Fruit fly (Drosophila melanogaster): ENCODE measurements around the gene Nlp.

Nlp gene

dm6 chr3R:29959329-29959728 lies 45.3 kb upstream of the Nlp start (continued):
- no peak for TF ChIP-seq prd (optimal IDR thresholded peaks at IDR 0.05)
- TF ChIP-seq prd (GFP tag; IDR thresholded peaks at IDR 0.05) = 0 out of 3 replicates have a peak, but pooled peaks have one; percentile 11
- TF ChIP-seq Dip2 (GFP tag; IDR thresholded peaks at IDR 0.05) = no peak
- no peak for TF ChIP-seq B-H1 (GFP tag; IDR thresholded peaks at IDR 0.05)
- no peak for TF ChIP-seq CG3407 (GFP tag; optimal IDR thresholded peaks at IDR 0.05)
- no peak for TF ChIP-seq Bteb2 (GFP tag; optimal IDR thresholded peaks at IDR 0.05)
- TF ChIP-seq CG18764 (GFP tag; optimal IDR thresholded peaks at IDR 0.05) = no peak
- peak; percentile 44; the same call in 1 of the 2 replicates for TF ChIP-seq Rfx (GFP tag; IDR thresholded peaks at IDR 0.05)
- TF ChIP-seq Scr (GFP tag; IDR thresholded peaks at IDR 0.05; ENCODE audit: partially characterized antibody) = no peak
- no peak for TF ChIP-seq ttk (GFP tag; IDR thresholded peaks at IDR 0.05)
- TF ChIP-seq zen2 (GFP tag; IDR thresholded peaks at IDR 0.05; ENCODE audit: partially characterized antibody) = no peak
- no peak for TF ChIP-seq salm (tag; optimal IDR thresholded peaks at IDR 0.05)
- no peak for TF ChIP-seq amos (GFP tag; IDR thresholded peaks at IDR 0.05; ENCODE audit: partially characterized antibody)
- TF ChIP-seq CG11247 (GFP tag; IDR thresholded peaks at IDR 0.05) = 0 out of 2 replicates have a peak, but pooled peaks have one; percentile 29
- TF ChIP-seq dan (GFP tag; IDR thresholded peaks at IDR 0.05) = no peak
- 0 out of 2 replicates have a peak, but pooled peaks have one; percentile 15 for TF ChIP-seq CG31224 (GFP tag; IDR thresholded peaks at IDR 0.05)
- TF ChIP-seq ci (GFP tag; IDR thresholded peaks at IDR 0.05) = 0 out of 3 replicates have a peak, but pooled peaks have one; percentile 28
- TF ChIP-seq CG18599 (GFP tag; optimal IDR thresholded peaks at IDR 0.05) = peak; percentile 56
- TF ChIP-seq Xrp1 (GFP tag; IDR thresholded peaks at IDR 0.05) = no peak
- TF ChIP-seq Ets65A (GFP tag) = peak; percentile 23
- no peak for TF ChIP-seq tgo (GFP tag; IDR thresholded peaks at IDR 0.05)
- no peak for TF ChIP-seq CG1602 (GFP tag; optimal IDR thresholded peaks at IDR 0.05)
- TF ChIP-seq CG9932 (GFP tag; IDR thresholded peaks at IDR 0.05) = peak; percentile 44
- no peak for TF ChIP-seq tup (GFP tag; optimal IDR thresholded peaks at IDR 0.05)
- no peak for TF ChIP-seq corto (GFP tag; optimal IDR thresholded peaks at IDR 0.05)
- TF ChIP-seq CG14441 (GFP tag; IDR thresholded peaks at IDR 0.05) = 0 out of 2 replicates have a peak, but pooled peaks have one; percentile 26
- TF ChIP-seq slp2 (GFP tag; optimal IDR thresholded peaks at IDR 0.05) = no peak
- no peak for TF ChIP-seq CG34376 (GFP tag; optimal IDR thresholded peaks at IDR 0.05)
- TF ChIP-seq hbn (GFP tag; IDR thresholded peaks at IDR 0.05; ENCODE audit: partially characterized antibody) = no peak
- TF ChIP-seq bsh (GFP tag; optimal IDR thresholded peaks at IDR 0.05) = no peak
- peak; percentile 48 for TF ChIP-seq slbo (GFP tag; IDR thresholded peaks at IDR 0.05)
- no peak for TF ChIP-seq CG15696 (tag; optimal IDR thresholded peaks at IDR 0.05)
- no peak for TF ChIP-seq HLH4C (GFP tag; IDR thresholded peaks at IDR 0.05; ENCODE audit: partially characterized antibody)
- no peak for TF ChIP-seq CG12219 (GFP tag; optimal IDR thresholded peaks at IDR 0.05)
- TF ChIP-seq dysf (GFP tag; IDR thresholded peaks at IDR 0.05) = peak; percentile 52; the same call in 2 of the 3 replicates
- TF ChIP-seq kah (GFP tag; optimal IDR thresholded peaks at IDR 0.05) = no peak
- TF ChIP-seq lola (GFP tag; optimal IDR thresholded peaks at IDR 0.05) = no peak
- no peak for TF ChIP-seq mam (GFP tag; optimal IDR thresholded peaks at IDR 0.05)
- no peak for TF ChIP-seq Vsx1 (GFP tag; optimal IDR thresholded peaks at IDR 0.05)
- peak; percentile 38; the same call in 1 of the 2 replicates for TF ChIP-seq wdn (GFP tag; IDR thresholded peaks at IDR 0.05)
- TF ChIP-seq CG9876 (GFP tag; optimal IDR thresholded peaks at IDR 0.05) = no peak
- no peak for TF ChIP-seq Sin3A (optimal IDR thresholded peaks at IDR 0.05)
- TF ChIP-seq Jarid2 (GFP tag; optimal IDR thresholded peaks at IDR 0.05) = no peak
- TF ChIP-seq CG1024 (GFP tag; IDR thresholded peaks at IDR 0.05) = no peak
- TF ChIP-seq CG8765 (GFP tag; IDR thresholded peaks at IDR 0.05) = no peak
- no peak for TF ChIP-seq hkb (optimal IDR thresholded peaks at IDR 0.05)
- peak; percentile 55 for TF ChIP-seq hkb (GFP tag; IDR thresholded peaks at IDR 0.05)
- TF ChIP-seq chinmo (GFP tag; IDR thresholded peaks at IDR 0.05; ENCODE audit: partially characterized antibody) = no peak
- no peak for TF ChIP-seq Abd-B (GFP tag; optimal IDR thresholded peaks at IDR 0.05)
- no peak for TF ChIP-seq scrt (GFP tag; optimal IDR thresholded peaks at IDR 0.05)
- 0 out of 2 replicates have a peak, but pooled peaks have one; percentile 16 for TF ChIP-seq CG32532 (GFP tag; IDR thresholded peaks at IDR 0.05)
- TF ChIP-seq Dbx (GFP tag; IDR thresholded peaks at IDR 0.05) = 0 out of 3 replicates have a peak, but pooled peaks have one; percentile 15

Data from whole organism, embryonic.